Worm (Caenorhabditis elegans) whole organism, early embryonic: Measurements from ENCODE around the gene F13A2.3.

ENCODE experiments used
- B0310.2 ChIP-seq: sonication (generic microtip); optimal IDR thresholded peaks from 2 replicates; lab custom pipeline; 2016; ENCODE audit warnings: mild to moderate bottlenecking, missing genetic modification characterization, missing compliant biosample characterization
- aly-1 ChIP-seq: sonication (generic microtip); optimal IDR thresholded peaks from 2 replicates; lab custom pipeline; 2016; ENCODE audit warnings: missing genetic modification characterization, missing compliant biosample characterization
- ama-1 ChIP-seq: fragments of 150-350 bp; optimal IDR thresholded peaks from 2 replicates; lab custom pipeline; 2014
- ceh-13 ChIP-seq: fragments of 200-800 bp; sonication (Bioruptor generic); optimal IDR thresholded peaks from 2 replicates; lab custom pipeline; 2018; ENCODE audit warnings: mild to moderate bottlenecking, missing genetic modification characterization, missing compliant biosample characterization
- ets-7 ChIP-seq: sonication (generic microtip); optimal IDR thresholded peaks from 2 replicates; lab custom pipeline; 2016; ENCODE audit warnings: missing genotype, missing genetic modification characterization, missing compliant biosample characterization
- flt-1 ChIP-seq: fragments of 200-800 bp; sonication (Bioruptor generic); IDR thresholded peaks from 2 replicates; pipeline ENCODE4 v1.3.6; 2022; ENCODE audit warnings: missing genetic modification characterization, missing compliant biosample characterization
- hnd-1 ChIP-seq: sonication (generic microtip); optimal IDR thresholded peaks from 2 replicates; lab custom pipeline; 2016; ENCODE audit warnings: missing genetic modification characterization, missing compliant biosample characterization
- pes-1 ChIP-seq: fragments of 200-800 bp; sonication (Bioruptor generic); IDR thresholded peaks from 2 replicates; pipeline ENCODE4 v1.3.6; 2022; ENCODE audit warnings: missing genetic modification reagents, missing genetic modification characterization, missing compliant biosample characterization
- scrt-1 ChIP-seq: fragments of 200-800 bp; sonication (Bioruptor generic); IDR thresholded peaks from 2 replicates; pipeline ENCODE4 v1.3.6; 2022; ENCODE audit warnings: missing genetic modification characterization, missing compliant biosample characterization
- tbx-11 ChIP-seq: fragments of 200-800 bp; sonication (Bioruptor generic); IDR thresholded peaks from 2 replicates; pipeline ENCODE4 v1.3.6; 2022; ENCODE audit warnings: missing genetic modification characterization, missing compliant biosample characterization
- tbx-37 ChIP-seq: fragments of 200-800 bp; sonication (Bioruptor generic); conservative IDR thresholded peaks from 2 replicates; pipeline ENCODE4 v1.3.6; 2022; ENCODE audit warnings: missing genetic modification reagents, missing genetic modification characterization, missing compliant biosample characterization

DNA sequence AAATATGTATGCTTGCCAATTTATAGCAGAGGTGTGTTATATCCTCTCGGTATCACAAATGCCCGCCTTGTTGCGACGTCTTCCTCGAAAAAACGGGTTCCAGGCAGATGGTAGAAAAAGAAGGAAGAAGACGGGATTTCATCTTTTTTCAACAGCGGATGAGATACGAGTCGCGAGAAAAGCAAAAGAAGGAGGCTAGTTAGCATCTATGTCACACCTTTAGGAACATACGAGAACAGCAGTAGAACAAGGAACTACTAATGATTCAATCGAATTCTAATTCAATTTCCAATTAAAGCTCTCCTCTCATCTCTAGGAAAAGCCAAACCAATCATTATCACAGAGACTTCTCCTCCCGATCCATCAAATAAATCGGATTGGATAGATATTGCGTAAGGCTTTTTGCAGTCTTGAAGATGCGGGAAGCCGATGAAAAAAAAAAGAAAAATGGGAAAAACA lies 18.5 kb upstream of the F13A2.3 start, which contains the start of gene grl-5:
- TF ChIP-seq tbx-37 (GFP tag; lab: Robert Waterston, UW), result no peak
- TF ChIP-seq pes-1 (GFP tag; lab: Robert Waterston, UW), result no peak
- no peak for TF ChIP-seq hnd-1 (tag; lab: Kevin White, UChicago)
- no peak for TF ChIP-seq ama-1 (lab: Kevin White, UChicago)
- no peak for TF ChIP-seq aly-1 (tag; lab: Kevin White, UChicago)
- TF ChIP-seq ceh-13, result no peak
- TF ChIP-seq flt-1, result no peak
- no peak for TF ChIP-seq ets-7 (tag; lab: Kevin White, UChicago)
- no peak for TF ChIP-seq scrt-1 (GFP tag; lab: Robert Waterston, UW)
- TF ChIP-seq tbx-11 (GFP tag; lab: Robert Waterston, UW), result no peak
- TF ChIP-seq B0310.2 (tag; lab: Kevin White, UChicago), result no peak
